Worm (Caenorhabditis elegans): Measurements from ENCODE around the gene F08F8.11.

DNA sequence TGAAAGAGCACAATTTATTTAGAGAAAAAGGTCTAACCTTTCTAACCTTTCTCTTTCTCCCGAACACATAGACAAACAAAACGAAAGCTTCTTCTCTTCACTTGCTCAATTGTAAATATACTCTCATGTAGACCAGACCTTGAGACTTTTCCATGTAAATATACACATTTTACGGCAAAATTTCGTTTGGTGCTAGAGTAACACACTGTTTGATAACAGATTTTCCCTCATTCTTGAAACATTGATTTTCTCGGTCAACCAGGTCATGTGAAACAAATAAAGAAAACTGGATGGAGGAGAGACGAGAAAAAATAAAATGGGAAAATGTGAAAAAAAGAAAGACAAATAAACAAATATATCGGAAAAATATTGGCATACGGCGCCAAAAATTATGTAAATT lies 43.7 kb upstream of the F08F8.11 start:
- TF ChIP-seq him-1 (tag; optimal IDR thresholded peaks at IDR 0.05) (no peak), W03F9.2 (tag; optimal IDR thresholded peaks at IDR 0.05) (no peak), dao-5 (tag; optimal IDR thresholded peaks at IDR 0.05) (no peak)

Measured in whole organism, L4/young adult.